Worm (Caenorhabditis elegans) whole organism, L1 larva: ENCODE data around the gene T14A8.2.

Experiments used
- ceh-82 ChIP-seq, 3 experiments: fragments of 150-350 bp in 1 of 3; sonication (generic microtip) in 2 of 3; optimal IDR thresholded peaks; 2 replicates each; lab custom pipeline; 2014 to 2017; ENCODE audit warnings: missing biosample characterization in 3 of 3, missing genetic modification characterization in 3 of 3
- fkh-4 ChIP-seq: sonication (generic microtip); optimal IDR thresholded peaks from 2 replicates; lab custom pipeline; 2016; ENCODE audit warnings: missing compliant biosample characterization, missing genetic modification characterization, borderline replicate concordance
- jun-1 ChIP-seq: fragments of 150-350 bp; optimal IDR thresholded peaks from 2 replicates; lab custom pipeline; 2014; ENCODE audit warnings: missing biosample characterization, missing genetic modification reagents, missing genetic modification characterization
- lin-13 ChIP-seq: fragments of 150-350 bp; optimal IDR thresholded peaks from 2 replicates; lab custom pipeline; 2014; ENCODE audit warnings: missing biosample characterization, missing genetic modification reagents, missing genetic modification characterization
- lin-14 ChIP-seq: fragments of 200-800 bp; sonication (Bioruptor generic); optimal IDR thresholded peaks from 2 replicates; lab custom pipeline; 2018; ENCODE audit warnings: mild to moderate bottlenecking, missing genetic modification characterization, moderate library complexity, missing compliant biosample characterization
- lin-35 ChIP-seq, 2 experiments: fragments of 150-350 bp; optimal IDR thresholded peaks; 2 replicates each; lab custom pipeline; 2014; ENCODE audit warnings: missing biosample characterization in 2 of 2, missing genetic modification characterization in 2 of 2, missing genetic modification reagents in 2 of 2
- lsy-2 ChIP-seq, 2 experiments: fragments of 150-350 bp; optimal IDR thresholded peaks; 2 replicates each; lab custom pipeline; 2014; ENCODE audit warnings: missing biosample characterization in 2 of 2, missing genetic modification characterization in 2 of 2
- mdl-1 ChIP-seq, 2 experiments: fragments of 150-350 bp; optimal IDR thresholded peaks; 2 replicates each; lab custom pipeline; 2014 to 2017; ENCODE audit warnings: missing biosample characterization in 2 of 2, missing genetic modification characterization in 2 of 2, inconsistent platforms in 1 of 2
- nhr-11 ChIP-seq: fragments of 150-350 bp; optimal IDR thresholded peaks from 2 replicates; lab custom pipeline; 2014; ENCODE audit warnings: missing biosample characterization, missing genetic modification characterization
- nhr-237 ChIP-seq: fragments of 150-350 bp; optimal IDR thresholded peaks from 2 replicates; lab custom pipeline; 2014; ENCODE audit warnings: missing biosample characterization, missing genetic modification characterization
- nhr-28 ChIP-seq: fragments of 150-350 bp; optimal IDR thresholded peaks from 2 replicates; lab custom pipeline; 2014; ENCODE audit warnings: missing biosample characterization, missing genetic modification characterization
- nhr-76 ChIP-seq: sonication (generic microtip); optimal IDR thresholded peaks from 2 replicates; lab custom pipeline; 2017; ENCODE audit warnings: missing biosample characterization, missing genetic modification characterization
- tbx-2 ChIP-seq: sonication (generic microtip); optimal IDR thresholded peaks from 2 replicates; lab custom pipeline; 2016; ENCODE audit warnings: missing genetic modification characterization, missing compliant biosample characterization
- ztf-4 ChIP-seq: fragments of 150-350 bp; optimal IDR thresholded peaks from 2 replicates; lab custom pipeline; 2014; ENCODE audit warnings: missing biosample characterization, missing genetic modification characterization

DNA sequence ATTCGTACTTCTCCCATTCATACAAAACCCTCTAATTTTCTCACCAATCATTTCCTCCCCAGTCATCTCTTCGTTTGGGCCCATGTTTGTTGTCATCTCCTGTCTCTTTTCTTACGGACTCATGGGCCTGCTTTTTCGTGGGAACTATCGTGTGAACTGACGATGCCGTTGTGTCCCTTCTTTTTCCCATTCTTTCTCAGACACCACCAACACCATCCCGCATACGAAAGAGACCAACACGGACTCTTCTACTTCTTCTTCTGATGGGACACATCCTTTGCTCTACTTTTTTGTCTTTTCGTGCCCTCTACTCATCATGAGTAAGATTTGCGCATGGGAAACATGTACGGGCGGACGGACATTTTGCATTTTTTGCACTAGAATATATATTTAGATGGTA, 27.9 kb upstream of the T14A8.2 start:
- TF ChIP-seq nhr-76 (tag; lab: Kevin White, UChicago) (no peak), nhr-28 (tag; lab: Kevin White, UChicago) (no peak), nhr-237 (tag; lab: Kevin White, UChicago) (no peak), jun-1 (tag; lab: Kevin White, UChicago) (no peak), fkh-4 (no peak), lin-35 (GFP tag; optimal IDR thresholded peaks at IDR 0.05; lab: Kevin White, UChicago) (no peak), lin-14 (GFP tag; lab: Kevin White, UChicago) (no peak), ztf-4 (tag; lab: Kevin White, UChicago) (no peak), tbx-2 (tag; lab: Kevin White, UChicago) (no peak), ceh-82 (tag; optimal IDR thresholded peaks at IDR 0.05; lab: Kevin White, UChicago) (no peak), mdl-1 (tag; optimal IDR thresholded peaks at IDR 0.05; lab: Kevin White, UChicago) (no peak), nhr-11 (no peak), lsy-2 (tag; optimal IDR thresholded peaks at IDR 0.05; lab: Kevin White, UChicago) (no peak), lin-13 (no peak)
